Worm (Caenorhabditis elegans): ENCODE measurements around the gene F13E9.13.

F13E9.13 gene

DNA sequence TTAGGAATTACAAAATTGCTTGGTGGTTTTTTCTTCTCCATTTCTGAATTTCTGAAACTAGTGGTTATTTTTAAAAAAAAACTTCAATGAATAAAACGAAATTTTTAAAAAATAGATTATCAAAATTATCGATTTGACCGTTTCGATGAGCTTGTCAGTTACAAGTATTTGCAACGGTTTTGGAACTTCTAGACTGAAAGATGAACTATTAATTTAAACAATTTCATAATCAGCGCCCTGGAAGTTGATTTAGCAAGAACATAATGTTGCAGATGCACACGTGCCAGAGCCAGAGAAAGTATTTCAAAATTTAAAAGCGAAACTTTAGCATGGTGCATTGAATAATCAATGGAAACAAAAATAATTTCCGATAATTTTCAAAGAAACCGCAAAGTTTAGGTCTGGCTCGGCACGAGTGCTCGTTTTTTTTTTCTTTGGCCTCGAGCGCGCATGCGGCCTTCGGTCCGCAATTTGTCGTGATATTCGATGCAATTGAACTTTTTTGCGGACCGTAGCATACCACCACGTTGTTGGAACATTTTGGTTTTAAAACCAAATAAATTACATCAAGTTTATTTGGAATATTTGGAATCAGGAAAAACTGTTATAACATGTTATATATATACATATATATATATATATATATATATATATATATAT lies 38.5 kb upstream of the F13E9.13 start, which contains the start of gene T11G6.5:
T11G6.5 (minus strand) TSS at position 51 of the 660 bp plus-strand sequence.
- no peak for TF ChIP-seq daf-16 (GFP tag; optimal IDR thresholded peaks at IDR 0.05)
- TF ChIP-seq daf-16 (tag; optimal IDR thresholded peaks at IDR 0.05) = peak; percentile 7
- TF ChIP-seq hif-1 (tag; optimal IDR thresholded peaks at IDR 0.05) = no peak
- peak; percentile 25; the same call in 1 of the 2 replicates for TF ChIP-seq lin-38 (GFP tag; IDR thresholded peaks at IDR 0.05)
- TF ChIP-seq lin-13 (GFP tag; optimal IDR thresholded peaks at IDR 0.05) = peak; percentile 4
- peak; percentile 25; the same call in 1 of the 2 replicates for TF ChIP-seq dmd-6 (GFP tag; IDR thresholded peaks at IDR 0.05)
- TF ChIP-seq ama-1 (optimal IDR thresholded peaks at IDR 0.05) = peak; percentile 12
- peak; percentile 49 for TF ChIP-seq hmg-1.1 (GFP tag; IDR thresholded peaks at IDR 0.05)
- no peak for TF ChIP-seq php-3 (GFP tag; IDR thresholded peaks at IDR 0.05)
- TF ChIP-seq mdl-1 (tag; optimal IDR thresholded peaks at IDR 0.05) = peak; percentile 24 to 35
- TF ChIP-seq mep-1 (tag; optimal IDR thresholded peaks at IDR 0.05) = peak; percentile 35
- peak; percentile 14 for TF ChIP-seq hlh-11 (tag; optimal IDR thresholded peaks at IDR 0.05)
- peak; percentile 26 for TF ChIP-seq dve-1 (tag; optimal IDR thresholded peaks at IDR 0.05; ENCODE audit: insufficient read depth)
- TF ChIP-seq F10B5.3 (tag; optimal IDR thresholded peaks at IDR 0.05) = no peak
- TF ChIP-seq mxl-3 (GFP tag; optimal IDR thresholded peaks at IDR 0.05) = peak; percentile 60
- TF ChIP-seq cey-2 (tag; optimal IDR thresholded peaks at IDR 0.05; ENCODE audit: borderline replicate concordance, insufficient read depth) = no peak
- no peak for TF ChIP-seq nhr-10 (tag; optimal IDR thresholded peaks at IDR 0.05)
- TF ChIP-seq hlh-30 (tag; optimal IDR thresholded peaks at IDR 0.05; ENCODE audit: insufficient read depth) = peak; percentile 89
- peak; percentile 58 for TF ChIP-seq mes-2 (tag; optimal IDR thresholded peaks at IDR 0.05; ENCODE audit: poor library complexity, severe bottlenecking)
- TF ChIP-seq nhr-48 (tag; optimal IDR thresholded peaks at IDR 0.05) = no peak
- TF ChIP-seq spr-1 (tag; optimal IDR thresholded peaks at IDR 0.05) = no peak
- TF ChIP-seq aha-1 (tag) = peak; percentile 89
- TF ChIP-seq duxl-1 (tag; optimal IDR thresholded peaks at IDR 0.05; ENCODE audit: poor library complexity) = no peak
- TF ChIP-seq lsy-2 (tag; optimal IDR thresholded peaks at IDR 0.05) = peak in 1 of 2 experiments; percentile 95
- TF ChIP-seq nhr-41 (GFP tag; IDR thresholded peaks at IDR 0.05) = no peak
- TF ChIP-seq D1046.2 (GFP tag; IDR thresholded peaks at IDR 0.05) = no peak
- peak; percentile 36 for TF ChIP-seq dpl-1 (GFP tag; optimal IDR thresholded peaks at IDR 0.05)

- TF ChIP-seq daf-12 (tag; optimal IDR thresholded peaks at IDR 0.05) (no peak), dmd-9 (GFP tag; IDR thresholded peaks at IDR 0.05) (no peak), ctbp-1 (GFP tag; IDR thresholded peaks at IDR 0.05) (no peak), unc-130 (GFP tag; optimal IDR thresholded peaks at IDR 0.05) (no peak), unc-62 (GFP tag; optimal IDR thresholded peaks at IDR 0.05 in 1 of 2) (peak in 1 of 2 experiments; percentile 50), unc-62 (tag; optimal IDR thresholded peaks at IDR 0.05) (no peak)
These were observed 30.2 kb upstream of the F13E9.13 start for ce11 chrIV:10851136-10851535.

ce11 chrIV:10851833-10852232 lies 29.5 kb upstream of the F13E9.13 start, which contains the start of gene T11G6.4:
Gene T11G6.4, minus strand, starts transcription at chrIV:10851933.
- TF ChIP-seq T20F7.1 (GFP tag; optimal IDR thresholded peaks at IDR 0.05) (no peak), aha-1 (tag) (peak; percentile 70)

ce11 chrIV:10852403-10852802 lies 28.9 kb upstream of the F13E9.13 start:
- peak; percentile 4 for TF ChIP-seq hlh-30 (tag; optimal IDR thresholded peaks at IDR 0.05; ENCODE audit: insufficient read depth)
- no peak for TF ChIP-seq php-3 (GFP tag; IDR thresholded peaks at IDR 0.05)
- no peak for TF ChIP-seq daf-19 (GFP tag; conservative IDR thresholded peaks at IDR 0.05)
- TF ChIP-seq lsy-2 (tag; optimal IDR thresholded peaks at IDR 0.05) = peak in 1 of 2 experiments; percentile 57
- TF ChIP-seq aha-1 (tag) = no peak
- TF ChIP-seq dve-1 (tag; optimal IDR thresholded peaks at IDR 0.05; ENCODE audit: insufficient read depth) = peak; percentile 42
- no peak for TF ChIP-seq zip-11 (GFP tag; IDR thresholded peaks at IDR 0.05)
- no peak for TF ChIP-seq F10B5.3 (tag; optimal IDR thresholded peaks at IDR 0.05)
- TF ChIP-seq daf-16 (GFP tag; optimal IDR thresholded peaks at IDR 0.05) = no peak
- peak; percentile 35 for TF ChIP-seq daf-16 (tag; optimal IDR thresholded peaks at IDR 0.05)
- no peak for TF ChIP-seq pha-4 (GFP tag; IDR thresholded peaks at IDR 0.05)
- TF ChIP-seq pha-4 (tag; optimal IDR thresholded peaks at IDR 0.05) = peak; percentile 19
- TF ChIP-seq mes-2 (tag; optimal IDR thresholded peaks at IDR 0.05; ENCODE audit: poor library complexity, severe bottlenecking) = peak; percentile 3
- TF ChIP-seq mdl-1 (tag; optimal IDR thresholded peaks at IDR 0.05) = peak in 1 of 2 experiments; percentile 45
- TF ChIP-seq unc-130 (GFP tag; optimal IDR thresholded peaks at IDR 0.05) = no peak
- TF ChIP-seq rbr-2 (tag; optimal IDR thresholded peaks at IDR 0.05) = no peak
- peak; percentile 26 for TF ChIP-seq nhr-6 (tag; optimal IDR thresholded peaks at IDR 0.05)
- TF ChIP-seq nhr-28 (tag; optimal IDR thresholded peaks at IDR 0.05) = peak; percentile 44
- no peak for TF ChIP-seq nhr-11 (tag; optimal IDR thresholded peaks at IDR 0.05)
- TF ChIP-seq mep-1 (tag; optimal IDR thresholded peaks at IDR 0.05) = peak; percentile 42
- peak; percentile 12 for TF ChIP-seq hlh-11 (tag; optimal IDR thresholded peaks at IDR 0.05)

Data from whole organism, L4 larva.